Fruit fly (Drosophila melanogaster) whole organism, embryonic: ENCODE results near the gene CG9286.
A peak's percentile ranks its signal among the peaks of the same experiment; 100 is the strongest.

Experiments
- Atf6 ChIP-seq: fragments of 200-800 bp; sonication (Bioruptor generic); IDR thresholded peaks from 2 replicates; pipeline ENCODE4 v1.3.6; 2022; ENCODE audit warnings: missing biosample characterization, missing genetic modification characterization
- CG12071 ChIP-seq: fragments of 200-800 bp; sonication (Bioruptor generic); optimal IDR thresholded peaks from 3 replicates; lab custom pipeline; 2018; ENCODE audit warnings: missing biosample characterization, mild to moderate bottlenecking, missing genetic modification characterization
- CG17385 ChIP-seq: fragments of 200-800 bp; sonication (Bioruptor generic); optimal IDR thresholded peaks from 3 replicates; lab custom pipeline; 2018; ENCODE audit warnings: missing biosample characterization, mild to moderate bottlenecking, missing genetic modification characterization
- CG1792 ChIP-seq: fragments of 200-800 bp; sonication (Bioruptor generic); optimal IDR thresholded peaks from 2 replicates; lab custom pipeline; 2016; ENCODE audit warnings: missing biosample characterization, missing genetic modification characterization
- CG18599 ChIP-seq: fragments of 200-800 bp; sonication (Bioruptor generic); optimal IDR thresholded peaks from 3 replicates; lab custom pipeline; 2017; ENCODE audit warnings: missing biosample characterization, missing genetic modification characterization, mild to moderate bottlenecking, moderate library complexity, missing genetic modification reagents
- CG2116 ChIP-seq: fragments of 200-800 bp; sonication (Bioruptor generic); optimal IDR thresholded peaks from 3 replicates; lab custom pipeline; 2018; ENCODE audit warnings: missing biosample characterization, mild to moderate bottlenecking, missing genetic modification characterization
- CG30403 ChIP-seq: fragments of 200-800 bp; sonication (Bioruptor generic); optimal IDR thresholded peaks from 3 replicates; lab custom pipeline; 2016; ENCODE audit warnings: missing biosample characterization, missing genetic modification characterization
- CG31388 ChIP-seq: fragments of 200-800 bp; sonication (Bioruptor generic); optimal IDR thresholded peaks from 2 replicates; lab custom pipeline; 2016; ENCODE audit warnings: missing biosample characterization, missing genetic modification characterization
- CG3163 ChIP-seq: fragments of 200-800 bp; sonication (Bioruptor generic); optimal IDR thresholded peaks from 3 replicates; lab custom pipeline; 2016; ENCODE audit warnings: missing biosample characterization, missing genetic modification characterization
- CG3995 ChIP-seq: fragments of 200-800 bp; sonication (Bioruptor generic); optimal IDR thresholded peaks from 3 replicates; lab custom pipeline; 2016; ENCODE audit warnings: missing biosample characterization, missing genetic modification characterization
- CG42726 ChIP-seq: fragments of 200-800 bp; sonication (Bioruptor generic); IDR thresholded peaks from 2 replicates; pipeline ENCODE4 v1.3.6; 2022; ENCODE audit warnings: missing biosample characterization, missing genetic modification characterization; ENCODE audit not compliant: partially characterized antibody
- CG4424 ChIP-seq: fragments of 200-800 bp; sonication (Bioruptor generic); optimal IDR thresholded peaks from 3 replicates; lab custom pipeline; 2016; ENCODE audit warnings: missing biosample characterization, missing genetic modification characterization
- CG5245 ChIP-seq: fragments of 200-800 bp; sonication (Bioruptor generic); optimal IDR thresholded peaks from 3 replicates; lab custom pipeline; 2016; ENCODE audit warnings: missing biosample characterization, missing genetic modification characterization
- CG7839 ChIP-seq: fragments of 200-800 bp; sonication (Bioruptor generic); optimal IDR thresholded peaks from 3 replicates; lab custom pipeline; 2018; ENCODE audit warnings: missing biosample characterization, mild to moderate bottlenecking, missing genetic modification characterization, moderate library complexity
- CG8359 ChIP-seq: fragments of 200-800 bp; sonication (Bioruptor generic); optimal IDR thresholded peaks from 2 replicates; lab custom pipeline; 2017; ENCODE audit warnings: missing biosample characterization, mild to moderate bottlenecking, missing genetic modification characterization, borderline replicate concordance
- CG8924 ChIP-seq: fragments of 200-800 bp; optimal IDR thresholded peaks from 3 replicates; lab custom pipeline; 2019; ENCODE audit warnings: missing biosample characterization, mild to moderate bottlenecking, missing genetic modification characterization, moderate library complexity
- D19B ChIP-seq: fragments of 200-800 bp; sonication (Bioruptor generic); optimal IDR thresholded peaks from 2 replicates; lab custom pipeline; 2017; ENCODE audit warnings: missing biosample characterization, mild to moderate bottlenecking, missing genetic modification characterization
- Dip2 ChIP-seq: fragments of 200-800 bp; sonication (Bioruptor generic); IDR thresholded peaks from 2 replicates; pipeline ENCODE4 v1.3.6; 2022; ENCODE audit warnings: missing biosample characterization, missing genetic modification characterization
- Gsc ChIP-seq: fragments of 200-800 bp; sonication (Bioruptor generic); IDR thresholded peaks from 2 replicates; pipeline ENCODE4 v1.3.6; 2022; ENCODE audit warnings: missing biosample characterization, missing genetic modification characterization
- HmgD ChIP-seq: fragments of 200-800 bp; sonication (Bioruptor generic); optimal IDR thresholded peaks from 3 replicates; lab custom pipeline; 2016; ENCODE audit warnings: missing biosample characterization, missing genetic modification characterization
- Hmr ChIP-seq: fragments of 200-800 bp; sonication (Bioruptor generic); optimal IDR thresholded peaks from 3 replicates; lab custom pipeline; 2017; ENCODE audit warnings: mild to moderate bottlenecking, missing biosample characterization, missing genetic modification reagents, missing genetic modification characterization
- Hsf ChIP-seq: fragments of 200-800 bp; sonication (Bioruptor generic); optimal IDR thresholded peaks from 3 replicates; lab custom pipeline; 2016; ENCODE audit warnings: missing biosample characterization, missing genetic modification characterization
- Lpt ChIP-seq: fragments of >200 bp; optimal IDR thresholded peaks from 2 replicates; lab custom pipeline; 2018; ENCODE audit warnings: missing biosample characterization, missing genetic modification characterization
- Nf-YC ChIP-seq: fragments of 200-800 bp; optimal IDR thresholded peaks from 3 replicates; lab custom pipeline; 2019; ENCODE audit warnings: missing biosample characterization, mild to moderate bottlenecking, missing genetic modification characterization, moderate library complexity
- Stat92E ChIP-seq, 3 experiments: fragments of >200 bp in 2 of 3; fragments of 200-800 bp in 1 of 3; sonication (Bioruptor generic) in 1 of 3; optimal IDR thresholded peaks; 2 replicates each; lab custom pipeline; 2017 to 2019; ENCODE audit warnings: missing biosample characterization in 3 of 3, missing genetic modification characterization in 3 of 3, mild to moderate bottlenecking in 1 of 3, moderate library complexity in 1 of 3
- ab ChIP-seq: fragments of 200-800 bp; sonication (Bioruptor generic); optimal IDR thresholded peaks from 2 replicates; lab custom pipeline; 2016; ENCODE audit warnings: missing biosample characterization, missing genetic modification characterization
- bcd ChIP-seq: fragments of 200-800 bp; sonication (Bioruptor generic); optimal IDR thresholded peaks from 2 replicates; lab custom pipeline; 2017; ENCODE audit warnings: missing biosample characterization, mild to moderate bottlenecking, missing genetic modification characterization
- cas ChIP-seq: fragments of 200-800 bp; sonication (Bioruptor generic); IDR thresholded peaks from 2 replicates; pipeline ENCODE4 v1.3.6; 2022; ENCODE audit warnings: missing biosample characterization, missing genetic modification characterization
- dati ChIP-seq: fragments of 200-800 bp; sonication (Bioruptor generic); IDR thresholded peaks from 2 replicates; pipeline ENCODE4 v1.3.6; 2022; ENCODE audit warnings: missing biosample characterization, missing genetic modification characterization
- dm ChIP-seq: fragments of 200-800 bp; sonication (Bioruptor generic); optimal IDR thresholded peaks from 3 replicates; lab custom pipeline; 2016; ENCODE audit warnings: missing biosample characterization, missing genetic modification characterization
- gfzf ChIP-seq: fragments of 200-800 bp; sonication (Bioruptor generic); optimal IDR thresholded peaks from 2 replicates; lab custom pipeline; 2016; ENCODE audit warnings: missing biosample characterization, mild to moderate bottlenecking, missing genetic modification characterization, moderate library complexity
- hb ChIP-seq: fragments of 200-800 bp; sonication (Bioruptor generic); IDR thresholded peaks from 3 replicates; pipeline ENCODE4 v1.3.6; 2022; ENCODE audit warnings: missing biosample characterization, missing genetic modification characterization; ENCODE audit not compliant: partially characterized antibody
- ind ChIP-seq: fragments of 200-800 bp; sonication (Bioruptor generic); optimal IDR thresholded peaks from 3 replicates; lab custom pipeline; 2016; ENCODE audit warnings: missing biosample characterization, missing genetic modification characterization
- inv ChIP-seq: fragments of 200-800 bp; sonication (Bioruptor generic); IDR thresholded peaks from 2 replicates; pipeline ENCODE4 v1.3.6; 2022; ENCODE audit warnings: missing biosample characterization, missing genetic modification characterization; ENCODE audit not compliant: partially characterized antibody
- luna ChIP-seq: fragments of 200-800 bp; sonication (Bioruptor generic); optimal IDR thresholded peaks from 2 replicates; lab custom pipeline; 2016; ENCODE audit warnings: missing biosample characterization, missing genetic modification characterization
- mirr ChIP-seq: fragments of 200-800 bp; sonication (Bioruptor generic); optimal IDR thresholded peaks from 3 replicates; lab custom pipeline; 2018; ENCODE audit warnings: missing biosample characterization, mild to moderate bottlenecking, missing genetic modification characterization
- otp ChIP-seq: fragments of 200-800 bp; sonication (Bioruptor generic); IDR thresholded peaks from 3 replicates; pipeline ENCODE4, ENCODE4 v1.3.6; 2022; ENCODE audit warnings: missing biosample characterization, missing genetic modification characterization
- pfk ChIP-seq: fragments of 200-800 bp; sonication (Bioruptor generic); optimal IDR thresholded peaks from 2 replicates; lab custom pipeline; 2018; ENCODE audit warnings: missing biosample characterization, mild to moderate bottlenecking, missing genetic modification characterization, moderate library complexity
- rib ChIP-seq: fragments of 200-800 bp; sonication (Bioruptor generic); IDR thresholded peaks from 2 replicates; pipeline ENCODE4 v1.3.6; 2022; ENCODE audit warnings: missing biosample characterization, missing genetic modification characterization
- sens ChIP-seq: fragments of 200-800 bp; sonication (Bioruptor generic); peaks from one replicate; lab custom pipeline; 2016; ENCODE audit warnings: missing biosample characterization, missing genetic modification characterization
- sisA ChIP-seq: fragments of 200-800 bp; sonication (Bioruptor generic); IDR thresholded peaks from 2 replicates; pipeline ENCODE4 v1.3.6; 2022; ENCODE audit warnings: missing biosample characterization, missing genetic modification characterization
- slou ChIP-seq: fragments of 200-800 bp; sonication (Bioruptor generic); optimal IDR thresholded peaks from 3 replicates; lab custom pipeline; 2016; ENCODE audit warnings: missing biosample characterization, missing genetic modification characterization
- slp2 ChIP-seq: fragments of 200-800 bp; sonication (Bioruptor generic); optimal IDR thresholded peaks from 2 replicates; lab custom pipeline; 2016; ENCODE audit warnings: missing biosample characterization, missing genetic modification characterization
- so ChIP-seq: fragments of 200-800 bp; sonication (Bioruptor generic); IDR thresholded peaks from 3 replicates; pipeline ENCODE4 v1.3.6; 2022; ENCODE audit warnings: missing biosample characterization, missing genetic modification characterization
- sqz ChIP-seq: fragments of 200-800 bp; sonication (Bioruptor generic); optimal IDR thresholded peaks from 3 replicates; lab custom pipeline; 2018; ENCODE audit warnings: missing biosample characterization, mild to moderate bottlenecking, missing genetic modification characterization
- tgo ChIP-seq: fragments of 200-800 bp; sonication (Bioruptor generic); IDR thresholded peaks from 3 replicates; pipeline ENCODE4 v1.3.6; 2022; ENCODE audit warnings: missing biosample characterization, missing genetic modification characterization
- tll ChIP-seq, 2 experiments: fragments of 200-800 bp in 1 of 2; fragments of >200 bp in 1 of 2; sonication (Bioruptor generic) in 1 of 2; optimal IDR thresholded peaks; 2 replicates each; lab custom pipeline; 2017 to 2019; ENCODE audit warnings: missing biosample characterization in 2 of 2, missing genetic modification characterization in 2 of 2, mild to moderate bottlenecking in 1 of 2, moderate library complexity in 1 of 2
- trem ChIP-seq: fragments of 200-800 bp; optimal IDR thresholded peaks from 3 replicates; lab custom pipeline; 2019; ENCODE audit warnings: missing biosample characterization, mild to moderate bottlenecking, missing genetic modification characterization, moderate library complexity
- tup ChIP-seq: fragments of 200-800 bp; sonication (Bioruptor generic); optimal IDR thresholded peaks from 2 replicates; lab custom pipeline; 2016; ENCODE audit warnings: missing biosample characterization, mild to moderate bottlenecking, missing genetic modification characterization, moderate library complexity
- twi ChIP-seq: fragments of 200-800 bp; optimal IDR thresholded peaks from 2 replicates; lab custom pipeline; 2019; ENCODE audit warnings: missing biosample characterization, mild to moderate bottlenecking, missing genetic modification characterization, moderate library complexity
- tx ChIP-seq: fragments of 200-800 bp; sonication (Bioruptor generic); optimal IDR thresholded peaks from 2 replicates; lab custom pipeline; 2016; ENCODE audit warnings: missing biosample characterization, missing genetic modification characterization
- zen2 ChIP-seq: fragments of 200-800 bp; sonication (Bioruptor generic); IDR thresholded peaks from 3 replicates; pipeline ENCODE4 v1.3.6; 2022; ENCODE audit warnings: missing biosample characterization, missing genetic modification characterization; ENCODE audit not compliant: partially characterized antibody

The CG9286 gene

dm6 chr3R:13815022-13815440 lies 34.3 kb downstream of the CG9286 start (continued):
- TF ChIP-seq tup (GFP tag; lab: Kevin White, UChicago) (no peak), CG42726 (GFP tag; lab: Robert Waterston, UW) (no peak), CG8359 (GFP tag; lab: Kevin White, UChicago) (no peak), trem (tag; lab: Kevin White, UChicago) (no peak), CG8924 (tag; lab: Kevin White, UChicago) (no peak), so (GFP tag; lab: Robert Waterston, UW) (peak; percentile 21; the same call in 1 of the 3 replicates), Lpt (GFP tag; lab: Kevin White, UChicago) (no peak), HmgD (no peak), CG3163 (GFP tag; lab: Kevin White, UChicago) (peak; percentile 90), Hmr (GFP tag; lab: Kevin White, UChicago) (no peak), CG18599 (GFP tag; lab: Kevin White, UChicago) (no peak), CG17385 (GFP tag; lab: Kevin White, UChicago) (no peak), rib (GFP tag; lab: Robert Waterston, UW) (no peak), ind (GFP tag; lab: Kevin White, UChicago) (no peak), CG5245 (GFP tag; lab: Kevin White, UChicago) (no peak), Stat92E (GFP tag; optimal IDR thresholded peaks at IDR 0.05; lab: Kevin White, UChicago) (no peak), luna (GFP tag; lab: Kevin White, UChicago) (no peak), CG4424 (GFP tag; lab: Kevin White, UChicago) (no peak), CG1792 (GFP tag; lab: Kevin White, UChicago) (no peak), D19B (GFP tag; lab: Kevin White, UChicago) (no peak), sens (GFP tag; lab: Kevin White, UChicago) (peak; percentile 29), tgo (no peak), Hsf (GFP tag; lab: Kevin White, UChicago) (no peak), tx (no peak), CG30403 (GFP tag; lab: Kevin White, UChicago) (no peak), tll (GFP tag; optimal IDR thresholded peaks at IDR 0.05; lab: Kevin White, UChicago) (no peak), ab (GFP tag; lab: Kevin White, UChicago) (no peak), CG2116 (no peak), dati (GFP tag; lab: Robert Waterston, UW) (no peak), mirr (GFP tag; lab: Kevin White, UChicago) (no peak), sqz (GFP tag; lab: Kevin White, UChicago) (no peak), Nf-YC (tag; lab: Kevin White, UChicago) (no peak), dm (GFP tag; lab: Kevin White, UChicago) (no peak), hb (GFP tag; lab: Robert Waterston, UW) (no peak), Atf6 (GFP tag; lab: Robert Waterston, UW) (0 out of 2 replicates have a peak, but pooled peaks have one; percentile 9), pfk (GFP tag; lab: Kevin White, UChicago) (no peak), CG12071 (GFP tag; lab: Kevin White, UChicago) (no peak), bcd (GFP tag; lab: Kevin White, UChicago) (no peak), cas (no peak), CG7839 (tag; lab: Kevin White, UChicago) (no peak), sisA (GFP tag; lab: Robert Waterston, UW) (no peak), zen2 (GFP tag; lab: Robert Waterston, UW) (peak; percentile 56; the same call in 2 of the 3 replicates), otp (GFP tag; lab: Robert Waterston, UW) (no peak), CG3995 (GFP tag; lab: Kevin White, UChicago) (no peak), CG31388 (no peak), inv (GFP tag; lab: Robert Waterston, UW) (no peak), gfzf (GFP tag; lab: Kevin White, UChicago) (no peak), Dip2 (no peak), Gsc (no peak), twi (tag; lab: Kevin White, UChicago) (no peak), slou (GFP tag; lab: Kevin White, UChicago) (no peak), slp2 (GFP tag; lab: Kevin White, UChicago) (no peak)
